Worm (Caenorhabditis elegans) whole organism, early embryonic: ENCODE data around the gene mbl-1.

Experiments used
- B0310.2 ChIP-seq: sonication (generic microtip); optimal IDR thresholded peaks from 2 replicates; lab custom pipeline; 2016; ENCODE audit warnings: mild to moderate bottlenecking, missing genetic modification characterization, missing compliant biosample characterization
- F13C5.2 ChIP-seq: sonication (generic microtip); optimal IDR thresholded peaks from 2 replicates; lab custom pipeline; 2017; ENCODE audit warnings: mild to moderate bottlenecking, missing genetic modification characterization, inconsistent platforms, missing compliant biosample characterization
- aly-1 ChIP-seq: sonication (generic microtip); optimal IDR thresholded peaks from 2 replicates; lab custom pipeline; 2016; ENCODE audit warnings: missing genetic modification characterization, missing compliant biosample characterization
- ama-1 ChIP-seq: fragments of 150-350 bp; optimal IDR thresholded peaks from 2 replicates; lab custom pipeline; 2014
- ceh-13 ChIP-seq: fragments of 200-800 bp; sonication (Bioruptor generic); optimal IDR thresholded peaks from 2 replicates; lab custom pipeline; 2018; ENCODE audit warnings: mild to moderate bottlenecking, missing genetic modification characterization, missing compliant biosample characterization
- ceh-36 ChIP-seq: sonication (generic microtip); optimal IDR thresholded peaks from 2 replicates; lab custom pipeline; 2016; ENCODE audit warnings: missing genetic modification characterization, inconsistent platforms, missing compliant biosample characterization
- ets-7 ChIP-seq: sonication (generic microtip); optimal IDR thresholded peaks from 2 replicates; lab custom pipeline; 2016; ENCODE audit warnings: missing genotype, missing genetic modification characterization, missing compliant biosample characterization
- flt-1 ChIP-seq: fragments of 200-800 bp; sonication (Bioruptor generic); IDR thresholded peaks from 2 replicates; pipeline ENCODE4 v1.3.6; 2022; ENCODE audit warnings: missing genetic modification characterization, missing compliant biosample characterization
- hmbx-1 ChIP-seq: sonication (generic microtip); optimal IDR thresholded peaks from 2 replicates; lab custom pipeline; 2016; ENCODE audit warnings: mild to moderate bottlenecking, missing genetic modification characterization, missing compliant biosample characterization
- hmg-4 ChIP-seq: fragments of 200-800 bp; sonication (Bioruptor generic); optimal IDR thresholded peaks from 2 replicates; lab custom pipeline; 2018; ENCODE audit warnings: mild to moderate bottlenecking, missing genetic modification characterization, missing compliant biosample characterization
- hnd-1 ChIP-seq: sonication (generic microtip); optimal IDR thresholded peaks from 2 replicates; lab custom pipeline; 2016; ENCODE audit warnings: missing genetic modification characterization, missing compliant biosample characterization
- pes-1 ChIP-seq: fragments of 200-800 bp; sonication (Bioruptor generic); IDR thresholded peaks from 2 replicates; pipeline ENCODE4 v1.3.6; 2022; ENCODE audit warnings: missing genetic modification reagents, missing genetic modification characterization, missing compliant biosample characterization
- scrt-1 ChIP-seq: fragments of 200-800 bp; sonication (Bioruptor generic); IDR thresholded peaks from 2 replicates; pipeline ENCODE4 v1.3.6; 2022; ENCODE audit warnings: missing genetic modification characterization, missing compliant biosample characterization
- sea-1 ChIP-seq: fragments of 200-800 bp; sonication (Bioruptor generic); conservative IDR thresholded peaks from 2 replicates; pipeline ENCODE4 v1.3.6; 2022; ENCODE audit warnings: missing genetic modification characterization, missing compliant biosample characterization
- tbx-11 ChIP-seq: fragments of 200-800 bp; sonication (Bioruptor generic); IDR thresholded peaks from 2 replicates; pipeline ENCODE4 v1.3.6; 2022; ENCODE audit warnings: missing genetic modification characterization, missing compliant biosample characterization
- tbx-37 ChIP-seq: fragments of 200-800 bp; sonication (Bioruptor generic); conservative IDR thresholded peaks from 2 replicates; pipeline ENCODE4 v1.3.6; 2022; ENCODE audit warnings: missing genetic modification reagents, missing genetic modification characterization, missing compliant biosample characterization
- tra-4 ChIP-seq: sonication (generic microtip); optimal IDR thresholded peaks from 2 replicates; lab custom pipeline; 2017; ENCODE audit warnings: missing genetic modification characterization, missing compliant biosample characterization

Gene mbl-1

ce11 chrX:16942316-16942715, 36.1 kb upstream of the mbl-1 start:
- TF ChIP-seq aly-1 (tag; lab: Kevin White, UChicago): no peak
- peak; percentile 4; the same call in 1 of the 2 replicates for TF ChIP-seq pes-1
- no peak for TF ChIP-seq F13C5.2 (tag; lab: Kevin White, UChicago)

ce11 chrX:16943934-16944914, 34.2 kb upstream of the mbl-1 start:
- TF ChIP-seq scrt-1 (GFP tag; lab: Robert Waterston, UW) (no peak), tra-4 (no peak), B0310.2 (tag; lab: Kevin White, UChicago) (peak; percentile 17), flt-1 (GFP tag; lab: Robert Waterston, UW) (no peak), hnd-1 (peak; percentile 17), tbx-37 (GFP tag; lab: Robert Waterston, UW) (no peak), hmbx-1 (peak; percentile 43), ama-1 (lab: Kevin White, UChicago) (no peak), tbx-11 (no peak), pes-1 (peak; percentile 74), aly-1 (tag; lab: Kevin White, UChicago) (no peak), F13C5.2 (tag; lab: Kevin White, UChicago) (no peak), hmg-4 (GFP tag; lab: Kevin White, UChicago) (no peak), sea-1 (GFP tag; lab: Robert Waterston, UW) (0 out of 2 replicates have a peak, but pooled peaks have one; percentile 23), ceh-13 (no peak), ceh-36 (tag; lab: Kevin White, UChicago) (no peak), ets-7 (tag; lab: Kevin White, UChicago) (no peak)

- TF ChIP-seq hnd-1: no peak
These were observed 25.5 kb upstream of the mbl-1 start, which contains the start of gene F52G3.8 for ce11 chrX:16952859-16953258. Gene F52G3.8 (minus strand): TSS chrX:16952959.

- no peak for TF ChIP-seq hmbx-1
- TF ChIP-seq ets-7 (tag; lab: Kevin White, UChicago): no peak
- TF ChIP-seq ceh-13: no peak
- TF ChIP-seq sea-1 (GFP tag; lab: Robert Waterston, UW): no peak
- no peak for TF ChIP-seq flt-1 (GFP tag; lab: Robert Waterston, UW)
- TF ChIP-seq tbx-37 (GFP tag; lab: Robert Waterston, UW): no peak
- TF ChIP-seq F13C5.2 (tag; lab: Kevin White, UChicago): no peak
- no peak for TF ChIP-seq scrt-1 (GFP tag; lab: Robert Waterston, UW)
- no peak for TF ChIP-seq pes-1
- no peak for TF ChIP-seq tra-4
- no peak for TF ChIP-seq ceh-36 (tag; lab: Kevin White, UChicago)
- TF ChIP-seq ama-1 (lab: Kevin White, UChicago): no peak
- TF ChIP-seq B0310.2 (tag; lab: Kevin White, UChicago): no peak
- no peak for TF ChIP-seq aly-1 (tag; lab: Kevin White, UChicago)
- TF ChIP-seq hmg-4 (GFP tag; lab: Kevin White, UChicago): no peak
- no peak for TF ChIP-seq hnd-1
These were observed 20.4 kb upstream of the mbl-1 start for ce11 chrX:16958015-16958414.

ce11 chrX:16960346-16960745, 18.1 kb upstream of the mbl-1 start:
- TF ChIP-seq tbx-11 (no peak), tra-4 (no peak), ets-7 (tag; lab: Kevin White, UChicago) (no peak), sea-1 (GFP tag; lab: Robert Waterston, UW) (no peak), ceh-13 (no peak), aly-1 (tag; lab: Kevin White, UChicago) (no peak), pes-1 (no peak), ama-1 (lab: Kevin White, UChicago) (no peak), F13C5.2 (tag; lab: Kevin White, UChicago) (no peak), ceh-36 (tag; lab: Kevin White, UChicago) (no peak), B0310.2 (tag; lab: Kevin White, UChicago) (no peak), scrt-1 (GFP tag; lab: Robert Waterston, UW) (no peak)

ce11 chrX:16961387-16961786, 17.0 kb upstream of the mbl-1 start:
- TF ChIP-seq ceh-13 (no peak), hmg-4 (GFP tag; lab: Kevin White, UChicago) (peak; percentile 89), B0310.2 (tag; lab: Kevin White, UChicago) (peak; percentile 38), sea-1 (GFP tag; lab: Robert Waterston, UW) (0 out of 2 replicates have a peak, but pooled peaks have one; percentile 38), tbx-37 (GFP tag; lab: Robert Waterston, UW) (no peak), ets-7 (tag; lab: Kevin White, UChicago) (peak; percentile 32), ceh-36 (tag; lab: Kevin White, UChicago) (no peak), F13C5.2 (tag; lab: Kevin White, UChicago) (peak; percentile 80), ama-1 (lab: Kevin White, UChicago) (no peak), flt-1 (GFP tag; lab: Robert Waterston, UW) (peak; percentile 28; the same call in 1 of the 2 replicates), aly-1 (tag; lab: Kevin White, UChicago) (peak; percentile 54), scrt-1 (GFP tag; lab: Robert Waterston, UW) (0 out of 2 replicates have a peak, but pooled peaks have one; percentile 53), pes-1 (peak; percentile 12; the same call in 1 of the 2 replicates), hmbx-1 (no peak), tbx-11 (no peak), hnd-1 (no peak), tra-4 (no peak)

ce11 chrX:16962640-16963039, 15.8 kb upstream of the mbl-1 start:
- no peak for TF ChIP-seq F13C5.2 (tag; lab: Kevin White, UChicago)
- TF ChIP-seq ets-7 (tag; lab: Kevin White, UChicago): no peak
- TF ChIP-seq B0310.2 (tag; lab: Kevin White, UChicago): no peak
- TF ChIP-seq scrt-1 (GFP tag; lab: Robert Waterston, UW): no peak
- no peak for TF ChIP-seq ceh-13
- no peak for TF ChIP-seq aly-1 (tag; lab: Kevin White, UChicago)
- no peak for TF ChIP-seq ceh-36 (tag; lab: Kevin White, UChicago)
- no peak for TF ChIP-seq tbx-37 (GFP tag; lab: Robert Waterston, UW)
- TF ChIP-seq pes-1: no peak
- TF ChIP-seq hmbx-1: no peak
- no peak for TF ChIP-seq hnd-1
- no peak for TF ChIP-seq tbx-11
- TF ChIP-seq hmg-4 (GFP tag; lab: Kevin White, UChicago): no peak
- TF ChIP-seq flt-1 (GFP tag; lab: Robert Waterston, UW): no peak
- TF ChIP-seq tra-4: no peak
- no peak for TF ChIP-seq sea-1 (GFP tag; lab: Robert Waterston, UW)
- no peak for TF ChIP-seq ama-1 (lab: Kevin White, UChicago)
